Fruit fly (Drosophila melanogaster): ENCODE data around the gene ttk.

The ttk gene

dm6 chr3R:31704524-31705215 is 9.0 kb upstream of the ttk start (continued):
- TF ChIP-seq Trl (optimal IDR thresholded peaks at IDR 0.05) (no peak), Trl (GFP tag; optimal IDR thresholded peaks at IDR 0.05) (no peak), Hsf (GFP tag; optimal IDR thresholded peaks at IDR 0.05) (no peak), klu (GFP tag; IDR thresholded peaks at IDR 0.05) (0 out of 2 replicates have a peak, but pooled peaks have one; percentile 34), CG33557 (GFP tag; optimal IDR thresholded peaks at IDR 0.05) (peak; percentile 76), CG32772 (GFP tag; IDR thresholded peaks at IDR 0.05) (peak; percentile 37; the same call in 1 of the 2 replicates), ara (GFP tag; IDR thresholded peaks at IDR 0.05) (peak; percentile 83), Deaf1 (tag; optimal IDR thresholded peaks at IDR 0.05) (no peak), CG10274 (GFP tag; optimal IDR thresholded peaks at IDR 0.05) (no peak), sr (GFP tag; IDR thresholded peaks at IDR 0.05) (no peak), Nf-YC (tag; optimal IDR thresholded peaks at IDR 0.05) (no peak), amos (GFP tag; IDR thresholded peaks at IDR 0.05; ENCODE audit: partially characterized antibody) (no peak), phol (tag; optimal IDR thresholded peaks at IDR 0.05) (peak; percentile 69), CG2712 (tag; optimal IDR thresholded peaks at IDR 0.05) (peak; percentile 88), schlank (tag; optimal IDR thresholded peaks at IDR 0.05) (no peak), salm (tag; optimal IDR thresholded peaks at IDR 0.05) (no peak), CG2875 (GFP tag; optimal IDR thresholded peaks at IDR 0.05) (no peak), PHDP (tag; optimal IDR thresholded peaks at IDR 0.05) (no peak), CG1647 (GFP tag; optimal IDR thresholded peaks at IDR 0.05) (no peak), CG11456 (GFP tag; IDR thresholded peaks at IDR 0.05) (no peak), CG1832 (GFP tag; optimal IDR thresholded peaks at IDR 0.05) (no peak), Usf (GFP tag; optimal IDR thresholded peaks at IDR 0.05) (peak; percentile 32), CG6254 (GFP tag; optimal IDR thresholded peaks at IDR 0.05) (no peak), CG13775 (GFP tag; optimal IDR thresholded peaks at IDR 0.05) (peak; percentile 62), CG14965 (GFP tag; optimal IDR thresholded peaks at IDR 0.05; ENCODE audit: borderline replicate concordance) (no peak), shn (GFP tag; optimal IDR thresholded peaks at IDR 0.05) (no peak), Atf6 (GFP tag; IDR thresholded peaks at IDR 0.05) (no peak), CG4854 (GFP tag; optimal IDR thresholded peaks at IDR 0.05) (no peak), CG14860 (GFP tag; IDR thresholded peaks at IDR 0.05; ENCODE audit: partially characterized antibody) (no peak), sug (tag; optimal IDR thresholded peaks at IDR 0.05) (no peak), Hr39 (optimal IDR thresholded peaks at IDR 0.05) (no peak), nom (GFP tag; optimal IDR thresholded peaks at IDR 0.05) (no peak), dan (GFP tag; IDR thresholded peaks at IDR 0.05) (peak; percentile 71), zen2 (GFP tag; IDR thresholded peaks at IDR 0.05; ENCODE audit: partially characterized antibody) (no peak), disco-r (GFP tag; optimal IDR thresholded peaks at IDR 0.05) (no peak), slbo (GFP tag; IDR thresholded peaks at IDR 0.05) (no peak), Drgx (GFP tag; IDR thresholded peaks at IDR 0.05) (no peak), Hr51 (GFP tag; optimal IDR thresholded peaks at IDR 0.05) (no peak), CG10654 (GFP tag; optimal IDR thresholded peaks at IDR 0.05) (no peak), psq (GFP tag; optimal IDR thresholded peaks at IDR 0.05) (no peak), Dll (GFP tag; IDR thresholded peaks at IDR 0.05; ENCODE audit: partially characterized antibody) (no peak), wek (GFP tag; optimal IDR thresholded peaks at IDR 0.05) (no peak), ab (GFP tag; optimal IDR thresholded peaks at IDR 0.05) (no peak), Poxn (GFP tag; IDR thresholded peaks at IDR 0.05) (no peak), CG12391 (tag; optimal IDR thresholded peaks at IDR 0.05) (peak; percentile 69), Fer1 (GFP tag; optimal IDR thresholded peaks at IDR 0.05) (no peak), CG3726 (GFP tag; IDR thresholded peaks at IDR 0.05) (no peak), CG31388 (GFP tag; optimal IDR thresholded peaks at IDR 0.05) (no peak), Med (GFP tag) (no peak), CG15479 (GFP tag; optimal IDR thresholded peaks at IDR 0.05) (peak; percentile 95)

All from whole organism, embryonic.